Fruit fly (Drosophila melanogaster) S2 (cell line): ENCODE data around the gene Pex12.

ENCODE experiments used
- CG8478 ChIP-seq: fragments of >200 bp; optimal IDR thresholded peaks from 2 replicates; lab custom pipeline; 2018
- CTCF ChIP-seq, 2 experiments: fragments of >200 bp; optimal IDR thresholded peaks; 2 replicates each; lab custom pipeline; 2018

DNA sequence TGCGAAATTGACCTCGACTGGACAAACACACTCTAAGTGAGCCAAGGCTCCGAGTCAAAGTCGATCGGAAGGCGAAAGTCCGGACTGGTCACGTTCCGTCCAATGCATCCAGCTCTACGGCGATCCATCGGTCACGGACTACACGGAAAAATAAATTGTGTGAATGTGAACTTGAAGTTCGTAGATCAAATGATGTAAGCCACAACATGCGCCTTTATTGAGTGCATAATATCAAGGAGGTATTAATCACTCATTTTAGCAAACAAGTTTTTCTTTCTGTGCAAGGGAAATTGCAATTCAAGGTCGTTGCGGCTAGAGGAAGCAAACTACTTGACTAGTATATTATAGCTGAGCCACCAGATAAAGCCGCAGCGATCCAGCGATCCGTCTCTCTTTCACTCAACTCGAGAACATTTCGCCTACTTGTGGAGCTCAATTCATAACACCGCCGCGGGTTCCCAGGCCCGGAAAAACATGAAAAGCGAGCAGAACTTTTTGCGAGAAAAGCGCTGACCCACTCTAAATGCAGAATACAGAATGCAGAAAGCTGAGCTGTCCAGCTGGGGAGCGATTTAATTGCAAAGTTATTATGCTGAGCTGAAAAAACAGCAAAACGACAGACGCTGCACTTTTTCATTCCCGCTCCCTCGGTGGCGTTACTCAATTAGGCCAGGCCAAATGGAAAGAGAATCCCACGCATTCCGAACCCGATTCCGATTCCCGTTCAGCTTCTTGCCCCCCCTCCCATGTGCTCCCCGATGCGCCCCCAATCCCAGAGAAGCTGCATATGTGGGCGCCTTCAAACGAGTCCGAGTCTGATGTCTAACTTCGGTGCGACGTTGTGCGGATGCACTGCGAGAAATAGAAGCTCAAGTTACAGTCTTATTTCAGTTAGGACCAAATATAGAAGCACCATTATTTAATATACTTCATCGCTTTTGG is 28.3 kb downstream of the Pex12 start:
- no peak for TF ChIP-seq CG8478 (lab: Kevin White, UChicago)
- TF ChIP-seq CTCF (optimal IDR thresholded peaks at IDR 0.05; lab: Kevin White, UChicago): no peak
